Fruit fly (Drosophila melanogaster) whole organism, wandering third instar larva: Measurements from ENCODE around the gene Sgs5bis.

Experiments used
- GATAd ChIP-seq: sonication (Bioruptor generic); optimal IDR thresholded peaks from 2 replicates; lab custom pipeline; 2016; ENCODE audit warnings: missing biosample characterization, missing genetic modification characterization
- dmrt93B ChIP-seq: fragments of 200-800 bp; sonication (Bioruptor generic); optimal IDR thresholded peaks from 2 replicates; lab custom pipeline; 2018; ENCODE audit warnings: missing biosample characterization, mild to moderate bottlenecking, missing genetic modification characterization
- ey ChIP-seq: fragments of 200-800 bp; sonication (Bioruptor generic); optimal IDR thresholded peaks from 2 replicates; lab custom pipeline; 2016; ENCODE audit warnings: missing biosample characterization, missing genetic modification characterization
- jim ChIP-seq: fragments of 175-275, 200-325 bp; sonication (Bioruptor generic); optimal IDR thresholded peaks from 2 replicates; lab custom pipeline; 2016; ENCODE audit warnings: missing biosample characterization, mild to moderate bottlenecking, missing genetic modification characterization
- lola ChIP-seq: fragments of >200 bp; optimal IDR thresholded peaks from 2 replicates; lab custom pipeline; 2017; ENCODE audit warnings: missing biosample characterization, missing genetic modification characterization
- pan ChIP-seq: fragments of >200 bp; optimal IDR thresholded peaks from 2 replicates; lab custom pipeline; 2017
- psq ChIP-seq: fragments of 200-800 bp; sonication (Bioruptor generic); optimal IDR thresholded peaks from 3 replicates; lab custom pipeline; 2017; ENCODE audit warnings: missing biosample characterization, mild to moderate bottlenecking, missing genetic modification characterization, moderate library complexity
- usp ChIP-seq: fragments of >200 bp; optimal IDR thresholded peaks from 2 replicates; lab custom pipeline; 2017; ENCODE audit warnings: missing biosample characterization, missing genetic modification characterization

- no peak for TF ChIP-seq psq (GFP tag; lab: Kevin White, UChicago)
- TF ChIP-seq GATAd (GFP tag; lab: Kevin White, UChicago): no peak
- TF ChIP-seq ey (GFP tag; lab: Kevin White, UChicago): no peak
- no peak for TF ChIP-seq dmrt93B (GFP tag; lab: Kevin White, UChicago)
- TF ChIP-seq lola (GFP tag; lab: Kevin White, UChicago): no peak
- no peak for TF ChIP-seq jim (GFP tag; lab: Kevin White, UChicago)
- TF ChIP-seq pan (lab: Kevin White, UChicago): no peak
- TF ChIP-seq usp (GFP tag; lab: Kevin White, UChicago): no peak
Observed at dm6 chr3R:17566619-17567489, 27.3 kb upstream of the Sgs5bis start.
